Worm (Caenorhabditis elegans) whole organism, young adult: ENCODE measurements around the gene srbc-43.

Experiments
- B0336.3 ChIP-seq: fragments of 200-800 bp; sonication (Bioruptor generic); IDR thresholded peaks from 2 replicates; pipeline ENCODE4 v1.3.6; 2022; ENCODE audit warnings: missing genetic modification characterization, missing compliant biosample characterization
- Y95B8A.8 ChIP-seq: fragments of 200-800 bp; sonication (Bioruptor generic); IDR thresholded peaks from 2 replicates; pipeline ENCODE4 v1.3.6; 2022; ENCODE audit warnings: missing genetic modification reagents, missing genetic modification characterization, missing compliant biosample characterization
- hmg-20 ChIP-seq: fragments of 200-800 bp; sonication (Bioruptor generic); IDR thresholded peaks from 2 replicates; pipeline ENCODE4 v1.3.6; 2022; ENCODE audit warnings: missing genetic modification reagents, missing genetic modification characterization, missing compliant biosample characterization
- hsf-1 ChIP-seq: fragments of 200-800 bp; sonication (Bioruptor generic); IDR thresholded peaks from 2 replicates; pipeline ENCODE4 v1.3.6; 2022; ENCODE audit warnings: missing genetic modification reagents, missing genetic modification characterization, missing compliant biosample characterization
- lsl-1 ChIP-seq: fragments of 200-800 bp; sonication (Bioruptor generic); optimal IDR thresholded peaks from 2 replicates; lab custom pipeline; 2018; ENCODE audit warnings: mild to moderate bottlenecking, missing genetic modification characterization, moderate library complexity, missing compliant biosample characterization
- madf-6 ChIP-seq: fragments of 200-800 bp; sonication (Bioruptor generic); IDR thresholded peaks from 2 replicates; pipeline ENCODE4 v1.3.6; 2022; ENCODE audit warnings: missing genetic modification reagents, missing genetic modification characterization, missing compliant biosample characterization
- nfyb-1 ChIP-seq: fragments of 200-800 bp; sonication (Bioruptor generic); IDR thresholded peaks from 2 replicates; pipeline ENCODE4 v1.3.6; 2022; ENCODE audit warnings: missing genetic modification reagents, missing genetic modification characterization, missing compliant biosample characterization
- snpc-4 ChIP-seq, 5 experiments: fragments of 150-350 bp in 1 of 5; sonication (generic microtip) in 4 of 5; optimal IDR thresholded peaks; 2 replicates each; lab custom pipeline; 2014 to 2018; ENCODE audit warnings: missing genetic modification characterization in 5 of 5, missing biosample characterization in 3 of 5, antibody characterized with exemption in 2 of 5, mild to moderate bottlenecking in 2 of 5, missing compliant biosample characterization in 2 of 5, missing genotype in 2 of 5, moderate library complexity in 2 of 5, missing genetic modification reagents in 1 of 5
- unc-62 ChIP-seq: fragments of 150-350 bp; optimal IDR thresholded peaks from 2 replicates; lab custom pipeline; 2014; ENCODE audit warnings: missing biosample characterization, missing genetic modification reagents, missing genetic modification characterization
- zim-3 ChIP-seq: sonication (generic microtip); optimal IDR thresholded peaks from 2 replicates; lab custom pipeline; 2017; ENCODE audit warnings: mild to moderate bottlenecking, missing genetic modification characterization, moderate library complexity, missing compliant biosample characterization
- ztf-28 ChIP-seq: fragments of 200-800 bp; sonication (Bioruptor generic); IDR thresholded peaks from 2 replicates; pipeline ENCODE4 v1.3.6; 2022; ENCODE audit warnings: missing genetic modification reagents, missing genetic modification characterization, missing compliant biosample characterization
- ztf-6 ChIP-seq: fragments of 200-800 bp; sonication (Bioruptor generic); IDR thresholded peaks from 2 replicates; pipeline ENCODE4 v1.3.6; 2022; ENCODE audit warnings: missing genetic modification reagents, missing genetic modification characterization, missing compliant biosample characterization

DNA sequence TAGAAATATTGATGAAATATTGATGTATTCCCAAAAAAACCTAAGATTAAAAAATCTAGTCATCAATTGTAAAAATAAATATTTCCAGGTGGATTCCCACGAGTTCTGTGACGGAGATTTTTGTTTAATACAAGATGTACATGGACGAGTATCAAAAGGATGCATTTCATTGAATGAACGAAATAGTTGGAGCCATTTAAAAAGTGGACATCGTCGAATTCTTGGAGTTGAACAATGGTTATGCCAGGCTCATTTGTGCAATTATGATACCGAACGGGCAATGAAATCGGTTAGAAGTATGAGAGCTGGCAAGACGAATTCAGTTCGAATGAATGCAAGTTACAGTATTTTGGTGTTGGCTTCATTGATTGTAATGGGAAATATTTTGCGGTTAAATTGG is 40.8 kb downstream of the srbc-43 start:
- TF ChIP-seq ztf-6 (GFP tag; lab: Robert Waterston, UW) (no peak), hmg-20 (GFP tag; lab: Robert Waterston, UW) (no peak), ztf-28 (no peak), zim-3 (no peak), B0336.3 (GFP tag; lab: Robert Waterston, UW) (no peak), lsl-1 (GFP tag; lab: Kevin White, UChicago) (no peak), snpc-4 (GFP tag; optimal IDR thresholded peaks at IDR 0.05; lab: Kevin White, UChicago) (no peak), snpc-4 (tag; optimal IDR thresholded peaks at IDR 0.05; lab: Kevin White, UChicago) (no peak), unc-62 (GFP tag; lab: Kevin White, UChicago) (no peak), Y95B8A.8 (GFP tag; lab: Robert Waterston, UW) (no peak), hsf-1 (GFP tag; lab: Robert Waterston, UW) (no peak), madf-6 (GFP tag; lab: Robert Waterston, UW) (no peak), nfyb-1 (no peak)
